Fruit fly (Drosophila melanogaster) whole organism, prepupa: ENCODE measurements around the gene CG31626.

Experiments used
- CG11294 ChIP-seq: fragments of 200-800 bp; sonication (Bioruptor generic); IDR thresholded peaks from 2 replicates; pipeline ENCODE4 v1.3.6; 2022; ENCODE audit warnings: missing biosample characterization, missing genetic modification characterization
- CG15336 ChIP-seq: fragments of 200-800 bp; sonication (Bioruptor generic); IDR thresholded peaks from 2 replicates; pipeline ENCODE4 v1.3.6; 2022; ENCODE audit warnings: missing biosample characterization, missing genetic modification characterization
- CG6163 ChIP-seq: fragments of 200-800 bp; sonication (Bioruptor generic); IDR thresholded peaks from 3 replicates; pipeline ENCODE4 v1.3.6; 2022; ENCODE audit warnings: missing biosample characterization, missing genetic modification characterization
- CG6792 ChIP-seq: fragments of 200-800 bp; sonication (Bioruptor generic); optimal IDR thresholded peaks from 3 replicates; lab custom pipeline; 2016; ENCODE audit warnings: missing biosample characterization, missing genetic modification characterization
- CG6854 ChIP-seq: fragments of 200-800 bp; sonication (Bioruptor generic); optimal IDR thresholded peaks from 2 replicates; lab custom pipeline; 2017; ENCODE audit warnings: missing biosample characterization, mild to moderate bottlenecking, missing genetic modification characterization
- CG8632 ChIP-seq: fragments of 200-800 bp; sonication (Bioruptor generic); optimal IDR thresholded peaks from 3 replicates; lab custom pipeline; 2016; ENCODE audit warnings: missing biosample characterization, missing genetic modification characterization
- CG9139 ChIP-seq: fragments of 200-800 bp; sonication (Bioruptor generic); optimal IDR thresholded peaks from 3 replicates; lab custom pipeline; 2017; ENCODE audit warnings: missing biosample characterization, mild to moderate bottlenecking, missing genetic modification characterization
- Ets21C ChIP-seq: fragments of 200-800 bp; sonication (Bioruptor generic); optimal IDR thresholded peaks from 3 replicates; lab custom pipeline; 2016; ENCODE audit warnings: missing biosample characterization, missing genetic modification characterization

dm6 chr2L:21250519-21251336, 14.2 kb upstream of the CG31626 start:
- TF ChIP-seq CG6854 (GFP tag; lab: Kevin White, UChicago) (peak; percentile 87), CG6163 (no peak), CG8632 (GFP tag; lab: Kevin White, UChicago) (no peak), CG9139 (GFP tag; lab: Kevin White, UChicago) (no peak), Ets21C (GFP tag; lab: Kevin White, UChicago) (no peak), CG6792 (no peak), CG11294 (GFP tag; lab: Robert Waterston, UW) (no peak), CG15336 (peak; percentile 59; the same call in 1 of the 2 replicates)
